Fruit fly (Drosophila melanogaster): ENCODE data around the gene CG17260.

dm6 chr2L:3004601-3005000 lies 32.4 kb upstream of the CG17260 start:
- TF ChIP-seq CG12071 (GFP tag; optimal IDR thresholded peaks at IDR 0.05) (no peak), psq (GFP tag; optimal IDR thresholded peaks at IDR 0.05) (no peak), mirr (GFP tag; optimal IDR thresholded peaks at IDR 0.05) (no peak), CG9817 (tag; optimal IDR thresholded peaks at IDR 0.05) (no peak), ttk (GFP tag; IDR thresholded peaks at IDR 0.05) (no peak), CG6791 (GFP tag; IDR thresholded peaks at IDR 0.05; ENCODE audit: partially characterized antibody) (no peak), h (optimal IDR thresholded peaks at IDR 0.05) (no peak), BtbVII (GFP tag; optimal IDR thresholded peaks at IDR 0.05) (no peak), stwl (tag; optimal IDR thresholded peaks at IDR 0.05) (no peak), Hr78 (GFP tag; optimal IDR thresholded peaks at IDR 0.05) (no peak), CG2116 (GFP tag; optimal IDR thresholded peaks at IDR 0.05) (no peak), sens-2 (GFP tag; IDR thresholded peaks at IDR 0.05) (no peak), Fer2 (tag; optimal IDR thresholded peaks at IDR 0.05) (no peak)

Measured in whole organism, embryonic.